Worm (Caenorhabditis elegans) whole organism, late embryonic: Measurements from ENCODE around the gene F59C12.3.

ENCODE experiments used
- C38D4.7 ChIP-seq: fragments of 200-800 bp; sonication (Bioruptor generic); optimal IDR thresholded peaks from 2 replicates; lab custom pipeline; 2018; ENCODE audit warnings: mild to moderate bottlenecking, missing genetic modification characterization, moderate library complexity, missing compliant biosample characterization
- K09A11.1 ChIP-seq: sonication (generic microtip); optimal IDR thresholded peaks from 2 replicates; lab custom pipeline; 2017; ENCODE audit warnings: antibody characterized with exemption, mild to moderate bottlenecking, missing genetic modification characterization, missing compliant biosample characterization; ENCODE audit not compliant: insufficient read depth
- ahr-1 ChIP-seq: sonication (generic microtip); optimal IDR thresholded peaks from 2 replicates; lab custom pipeline; 2016; ENCODE audit warnings: missing genetic modification characterization, missing compliant biosample characterization
- ama-1 ChIP-seq: fragments of 150-350 bp; optimal IDR thresholded peaks from 2 replicates; lab custom pipeline; 2014
- ceh-14 ChIP-seq: sonication (generic microtip); optimal IDR thresholded peaks from 2 replicates; lab custom pipeline; 2016; ENCODE audit warnings: missing genotype, missing genetic modification characterization, missing compliant biosample characterization
- ceh-18 ChIP-seq: sonication (generic microtip); optimal IDR thresholded peaks from 2 replicates; lab custom pipeline; 2016; ENCODE audit warnings: missing genetic modification characterization, missing compliant biosample characterization
- ceh-24 ChIP-seq: sonication (generic microtip); optimal IDR thresholded peaks from 2 replicates; lab custom pipeline; 2016; ENCODE audit warnings: mild to moderate bottlenecking, missing genetic modification characterization, missing compliant biosample characterization
- ceh-30 ChIP-seq: fragments of 150-350 bp; optimal IDR thresholded peaks from 2 replicates; lab custom pipeline; 2014; ENCODE audit warnings: missing biosample characterization, missing genetic modification characterization
- ceh-31 ChIP-seq: sonication (generic microtip); optimal IDR thresholded peaks from 2 replicates; lab custom pipeline; 2016; ENCODE audit warnings: missing genetic modification characterization, missing compliant biosample characterization
- ceh-6 ChIP-seq: fragments of 200-800 bp; sonication (Bioruptor generic); optimal IDR thresholded peaks from 2 replicates; lab custom pipeline; 2018; ENCODE audit warnings: mild to moderate bottlenecking, missing genetic modification characterization, missing compliant biosample characterization
- dmd-4 ChIP-seq: sonication (generic microtip); optimal IDR thresholded peaks from 2 replicates; lab custom pipeline; 2016; ENCODE audit warnings: borderline replicate concordance, missing genetic modification characterization, missing compliant biosample characterization
- elt-2 ChIP-seq: sonication (generic microtip); optimal IDR thresholded peaks from 2 replicates; lab custom pipeline; 2016; ENCODE audit warnings: missing genetic modification reagents, missing genetic modification characterization, missing compliant biosample characterization
- fax-1 ChIP-seq: sonication (generic microtip); optimal IDR thresholded peaks from 2 replicates; lab custom pipeline; 2016; ENCODE audit warnings: missing genotype, missing genetic modification characterization, missing compliant biosample characterization
- hlh-13 ChIP-seq: fragments of 200-800 bp; sonication (Bioruptor generic); optimal IDR thresholded peaks from 2 replicates; lab custom pipeline; 2018; ENCODE audit warnings: mild to moderate bottlenecking, missing genetic modification characterization, missing compliant biosample characterization
- hlh-15 ChIP-seq: sonication (generic microtip); optimal IDR thresholded peaks from 2 replicates; lab custom pipeline; 2016; ENCODE audit warnings: missing genetic modification characterization, missing compliant biosample characterization
- hlh-6 ChIP-seq: sonication (generic microtip); optimal IDR thresholded peaks from 2 replicates; lab custom pipeline; 2016; ENCODE audit warnings: missing genotype, missing genetic modification characterization, missing compliant biosample characterization
- lim-6 ChIP-seq: sonication (generic microtip); optimal IDR thresholded peaks from 2 replicates; lab custom pipeline; 2016; ENCODE audit warnings: missing genetic modification characterization, missing compliant biosample characterization
- mec-3 ChIP-seq: sonication (generic microtip); optimal IDR thresholded peaks from 2 replicates; lab custom pipeline; 2016; ENCODE audit warnings: borderline replicate concordance, missing genetic modification characterization, missing compliant biosample characterization
- nhr-232 ChIP-seq: sonication (generic microtip); optimal IDR thresholded peaks from 2 replicates; lab custom pipeline; 2016; ENCODE audit warnings: missing genetic modification characterization, missing compliant biosample characterization
- odd-2 ChIP-seq: sonication (generic microtip); optimal IDR thresholded peaks from 2 replicates; lab custom pipeline; 2017; ENCODE audit warnings: antibody characterized with exemption, mild to moderate bottlenecking, missing genetic modification characterization, missing compliant biosample characterization
- pat-9 ChIP-seq: fragments of 200-800 bp; sonication (Bioruptor generic); optimal IDR thresholded peaks from 2 replicates; lab custom pipeline; 2018; ENCODE audit warnings: mild to moderate bottlenecking, missing genetic modification characterization, moderate library complexity, missing compliant biosample characterization
- pha-4 ChIP-seq: fragments of 150-350 bp; optimal IDR thresholded peaks from 2 replicates; lab custom pipeline; 2018; ENCODE audit warnings: missing biosample characterization, missing genetic modification reagents, missing genetic modification characterization
- pros-1 ChIP-seq: fragments of 150-350 bp; optimal IDR thresholded peaks from 2 replicates; lab custom pipeline; 2014; ENCODE audit warnings: missing biosample characterization, missing genetic modification reagents, missing genetic modification characterization
- ref-2 ChIP-seq: sonication (generic microtip); optimal IDR thresholded peaks from 2 replicates; lab custom pipeline; 2016; ENCODE audit warnings: missing genetic modification characterization, missing compliant biosample characterization
- tbx-2 ChIP-seq: sonication (generic microtip); optimal IDR thresholded peaks from 2 replicates; lab custom pipeline; 2016; ENCODE audit warnings: missing genetic modification characterization, missing compliant biosample characterization
- ttx-3 ChIP-seq: sonication (generic microtip); optimal IDR thresholded peaks from 2 replicates; lab custom pipeline; 2016; ENCODE audit warnings: missing genetic modification reagents, missing genetic modification characterization, missing compliant biosample characterization
- unc-42 ChIP-seq: sonication (generic microtip); optimal IDR thresholded peaks from 2 replicates; lab custom pipeline; 2016; ENCODE audit warnings: missing genotype, missing genetic modification characterization, missing compliant biosample characterization
- unc-55 ChIP-seq: sonication (generic microtip); optimal IDR thresholded peaks from 2 replicates; lab custom pipeline; 2017; ENCODE audit warnings: missing biosample characterization, missing genetic modification reagents, missing genetic modification characterization
- unc-86 ChIP-seq: sonication (generic microtip); optimal IDR thresholded peaks from 2 replicates; lab custom pipeline; 2016; ENCODE audit warnings: missing genetic modification characterization, missing compliant biosample characterization

Gene F59C12.3

ce11 chrX:16558776-16559175, 50.5 kb downstream of the F59C12.3 start:
- TF ChIP-seq unc-86 (tag; lab: Kevin White, UChicago): no peak
- no peak for TF ChIP-seq odd-2 (tag; lab: Kevin White, UChicago)
- TF ChIP-seq dmd-4 (tag; lab: Kevin White, UChicago): no peak
- no peak for TF ChIP-seq fax-1 (tag; lab: Kevin White, UChicago)
- TF ChIP-seq ahr-1 (tag; lab: Kevin White, UChicago): no peak
- no peak for TF ChIP-seq ref-2 (tag; lab: Kevin White, UChicago)

ce11 chrX:16558117-16558516, 51.2 kb downstream of the F59C12.3 start, which contains the start of gene K08B5.1:
Gene K08B5.1 (plus strand): TSS chrX:16558434.
- TF ChIP-seq ceh-30 (tag; lab: Kevin White, UChicago): no peak
- no peak for TF ChIP-seq mec-3 (tag; lab: Kevin White, UChicago)
- no peak for TF ChIP-seq ceh-14 (tag; lab: Kevin White, UChicago)

ce11 chrX:16555726-16556125, 53.6 kb downstream of the F59C12.3 start:
- TF ChIP-seq ceh-6 (no peak), ahr-1 (tag; lab: Kevin White, UChicago) (no peak), pros-1 (tag; lab: Kevin White, UChicago) (no peak), nhr-232 (tag; lab: Kevin White, UChicago) (no peak), ceh-24 (no peak), odd-2 (tag; lab: Kevin White, UChicago) (no peak), tbx-2 (tag; lab: Kevin White, UChicago) (no peak), ttx-3 (tag; lab: Kevin White, UChicago) (no peak), ceh-14 (tag; lab: Kevin White, UChicago) (no peak), K09A11.1 (tag; lab: Kevin White, UChicago) (no peak), mec-3 (tag; lab: Kevin White, UChicago) (no peak), hlh-6 (tag; lab: Kevin White, UChicago) (no peak), hlh-15 (tag; lab: Kevin White, UChicago) (no peak), pha-4 (tag; lab: Kevin White, UChicago) (no peak), ceh-18 (tag; lab: Kevin White, UChicago) (no peak), ceh-31 (tag; lab: Kevin White, UChicago) (no peak), ama-1 (lab: Kevin White, UChicago) (no peak)

ce11 chrX:16553845-16554426, 55.4 kb downstream of the F59C12.3 start, which contains the start of gene K08B5.2:
Gene K08B5.2 (minus strand): TSS chrX:16553887.
- TF ChIP-seq ceh-18 (tag; lab: Kevin White, UChicago) (peak; percentile 21), elt-2 (peak; percentile 41), hlh-13 (GFP tag; lab: Kevin White, UChicago) (no peak), unc-42 (peak; percentile 66), lim-6 (tag; lab: Kevin White, UChicago) (no peak), pat-9 (no peak), ceh-30 (tag; lab: Kevin White, UChicago) (no peak), nhr-232 (tag; lab: Kevin White, UChicago) (no peak), C38D4.7 (GFP tag; lab: Kevin White, UChicago) (no peak), unc-55 (GFP tag; lab: Kevin White, UChicago) (no peak)
